Fruit fly (Drosophila melanogaster): Measurements from ENCODE around the gene CG11345.

DNA sequence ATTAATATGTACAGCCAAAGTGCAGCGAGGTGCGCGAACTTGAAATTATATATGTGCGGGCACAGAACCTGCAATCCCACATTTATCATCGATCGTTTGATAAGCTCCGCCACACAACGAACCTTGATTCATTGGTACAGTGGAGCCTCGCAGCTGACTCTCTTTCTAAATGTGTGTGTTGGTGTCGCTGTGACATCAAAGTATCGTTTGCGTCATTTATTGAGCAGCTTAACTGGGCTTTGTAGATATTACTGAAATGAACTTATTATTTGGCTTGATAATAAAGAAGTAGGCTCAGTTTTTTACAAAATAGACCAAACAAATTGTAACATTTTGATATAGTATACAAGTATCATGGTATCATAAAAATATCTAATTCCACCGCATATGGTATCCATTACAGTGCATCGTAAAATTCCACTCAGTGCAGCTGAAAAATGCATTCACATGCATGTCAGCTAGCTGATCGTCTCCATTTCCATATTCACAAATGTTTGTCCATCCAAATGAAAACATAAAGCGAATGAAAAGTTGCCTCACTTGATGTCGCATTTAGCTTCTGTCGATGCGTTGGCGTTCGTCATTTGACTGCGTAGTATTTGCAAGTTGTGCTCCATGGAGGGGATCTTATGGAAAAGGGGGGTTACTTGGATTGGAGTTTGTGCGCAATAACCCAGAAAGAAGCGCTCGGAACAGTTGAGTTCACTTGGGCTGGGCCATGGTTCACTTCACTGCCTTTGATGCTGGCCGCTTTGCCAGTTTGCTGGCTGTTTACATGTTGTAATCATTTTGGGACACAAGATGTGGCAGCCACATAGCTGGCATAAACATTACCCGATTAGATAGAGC lies 46.7 kb downstream of the CG11345 start:
- TF ChIP-seq h (optimal IDR thresholded peaks at IDR 0.05) (no peak), ttk (optimal IDR thresholded peaks at IDR 0.05) (no peak)

Data from Kc167 (cell line).